Worm (Caenorhabditis elegans) whole organism, L4 larva: ENCODE data around the gene K10B3.5.

Source experiments
- R02D3.7 ChIP-seq: fragments of 150-350 bp; sonication (generic microtip); optimal IDR thresholded peaks from 3 replicates; lab custom pipeline; 2014; ENCODE audit warnings: missing biosample characterization, missing genetic modification characterization
- T20F7.1 ChIP-seq: fragments of 200-800 bp; sonication (Bioruptor generic); optimal IDR thresholded peaks from 2 replicates; lab custom pipeline; 2018; ENCODE audit warnings: mild to moderate bottlenecking, missing genetic modification characterization, missing compliant biosample characterization
- T26A8.4 ChIP-seq: fragments of 200-800 bp; sonication (Bioruptor generic); IDR thresholded peaks from 2 replicates; pipeline ENCODE4 v1.3.6; 2022; ENCODE audit warnings: missing genetic modification characterization, missing compliant biosample characterization
- Y105C5A.15 ChIP-seq: fragments of 200-800 bp; sonication (Bioruptor generic); IDR thresholded peaks from 2 replicates; pipeline ENCODE4 v1.3.6; 2022; ENCODE audit warnings: missing genetic modification characterization, missing compliant biosample characterization
- ZK337.2 ChIP-seq: fragments of 200-800 bp; sonication (Bioruptor generic); IDR thresholded peaks from 2 replicates; pipeline ENCODE4 v1.3.6; 2022; ENCODE audit warnings: missing genetic modification reagents, missing genetic modification characterization, missing compliant biosample characterization
- ZK546.5 ChIP-seq, 2 experiments: sonication (generic microtip); optimal IDR thresholded peaks; 2 replicates each; lab custom pipeline; 2017; ENCODE audit warnings: missing biosample characterization in 2 of 2, missing genetic modification characterization in 2 of 2
- aha-1 ChIP-seq: fragments of 150-350 bp; peaks from one replicate; lab custom pipeline; 2014; ENCODE audit warnings: missing biosample characterization, missing genetic modification characterization
- aly-2 ChIP-seq: sonication (generic microtip); optimal IDR thresholded peaks from 2 replicates; lab custom pipeline; 2018; ENCODE audit warnings: missing biosample characterization, missing genetic modification characterization
- ama-1 ChIP-seq: fragments of 150-350 bp; optimal IDR thresholded peaks from 2 replicates; lab custom pipeline; 2014; ENCODE audit warnings: inconsistent platforms, mixed read lengths
- attf-4 ChIP-seq: sonication (generic microtip); optimal IDR thresholded peaks from 3 replicates; lab custom pipeline; 2017; ENCODE audit warnings: missing biosample characterization, missing genetic modification characterization
- ceh-44 ChIP-seq: fragments of 200-800 bp; sonication (Bioruptor generic); IDR thresholded peaks from 2 replicates; pipeline ENCODE4 v1.3.6; 2022; ENCODE audit warnings: missing genetic modification reagents, missing genetic modification characterization, missing compliant biosample characterization
- cey-2 ChIP-seq: sonication (generic microtip); optimal IDR thresholded peaks from 3 replicates; lab custom pipeline; 2017; ENCODE audit warnings: missing genetic modification characterization, mild to moderate bottlenecking, missing compliant biosample characterization, antibody characterized with exemption, borderline replicate concordance; ENCODE audit not compliant: insufficient read depth
- daf-16 ChIP-seq, 3 experiments: sonication (generic microtip); optimal IDR thresholded peaks; 2 replicates each; lab custom pipeline; 2016 to 2017; ENCODE audit warnings: missing genetic modification characterization in 3 of 3, missing genetic modification reagents in 3 of 3, mild to moderate bottlenecking in 2 of 3, missing compliant biosample characterization in 2 of 3, missing biosample characterization in 1 of 3, moderate library complexity in 1 of 3
- daf-19 ChIP-seq: fragments of 200-800 bp; sonication (Bioruptor generic); conservative IDR thresholded peaks from 2 replicates; pipeline ENCODE4 v1.3.6; 2022; ENCODE audit warnings: missing genetic modification characterization, missing compliant biosample characterization
- dmd-6 ChIP-seq: fragments of 200-800 bp; sonication (Bioruptor generic); IDR thresholded peaks from 2 replicates; pipeline ENCODE4 v1.3.6; 2022; ENCODE audit warnings: missing genetic modification reagents, missing genetic modification characterization, missing compliant biosample characterization
- dpl-1 ChIP-seq: fragments of 150-350 bp; optimal IDR thresholded peaks from 2 replicates; lab custom pipeline; 2014; ENCODE audit warnings: missing biosample characterization, missing genetic modification reagents, missing genetic modification characterization
- dve-1 ChIP-seq: sonication (generic microtip); optimal IDR thresholded peaks from 2 replicates; lab custom pipeline; 2017; ENCODE audit warnings: antibody characterized with exemption, mild to moderate bottlenecking, missing genetic modification characterization, missing compliant biosample characterization; ENCODE audit not compliant: insufficient read depth
- egl-27 ChIP-seq: sonication (generic microtip); optimal IDR thresholded peaks from 3 replicates; lab custom pipeline; 2017; ENCODE audit warnings: missing biosample characterization, missing genetic modification reagents, missing genetic modification characterization
- egl-43 ChIP-seq: fragments of 200-800 bp; sonication (Bioruptor generic); IDR thresholded peaks from 2 replicates; pipeline ENCODE4 v1.3.6; 2022; ENCODE audit warnings: missing genetic modification reagents, missing genetic modification characterization, missing compliant biosample characterization
- gei-8 ChIP-seq: fragments of 200-800 bp; sonication (Bioruptor generic); optimal IDR thresholded peaks from 2 replicates; lab custom pipeline; 2018; ENCODE audit warnings: mild to moderate bottlenecking, missing genetic modification characterization, missing compliant biosample characterization
- hlh-11 ChIP-seq: fragments of 200-800 bp; sonication (Bioruptor generic); optimal IDR thresholded peaks from 2 replicates; lab custom pipeline; 2018; ENCODE audit warnings: mild to moderate bottlenecking, missing genetic modification characterization, missing compliant biosample characterization
- hlh-30 ChIP-seq: sonication (generic microtip); optimal IDR thresholded peaks from 2 replicates; lab custom pipeline; 2017; ENCODE audit warnings: antibody characterized with exemption, mild to moderate bottlenecking, missing genetic modification characterization, missing compliant biosample characterization; ENCODE audit not compliant: insufficient read depth
- hmg-1.1 ChIP-seq: fragments of 200-800 bp; sonication (Bioruptor generic); IDR thresholded peaks from 2 replicates; pipeline ENCODE4 v1.3.6; 2022; ENCODE audit warnings: missing genetic modification reagents, missing genetic modification characterization, missing compliant biosample characterization
- lin-13 ChIP-seq: fragments of 150-350 bp; optimal IDR thresholded peaks from 2 replicates; lab custom pipeline; 2014; ENCODE audit warnings: missing biosample characterization, missing genetic modification reagents, missing genetic modification characterization
- lin-15B ChIP-seq: fragments of 150-350 bp; sonication (generic microtip); optimal IDR thresholded peaks from 3 replicates; lab custom pipeline; 2014; ENCODE audit warnings: missing biosample characterization, missing genetic modification characterization
- mes-2 ChIP-seq: sonication (generic microtip); optimal IDR thresholded peaks from 2 replicates; lab custom pipeline; 2016; ENCODE audit warnings: missing genotype, mild to moderate bottlenecking, missing genetic modification characterization, missing compliant biosample characterization; ENCODE audit not compliant: poor library complexity, severe bottlenecking
- mxl-2 ChIP-seq: fragments of 200-800 bp; sonication (Bioruptor generic); conservative IDR thresholded peaks from 2 replicates; pipeline ENCODE4 v1.3.6; 2022; ENCODE audit warnings: missing genetic modification reagents, missing genetic modification characterization, missing compliant biosample characterization
- nhr-102 ChIP-seq: sonication (generic microtip); optimal IDR thresholded peaks from 2 replicates; lab custom pipeline; 2016; ENCODE audit warnings: mild to moderate bottlenecking, missing genetic modification characterization, moderate library complexity, missing compliant biosample characterization
- nhr-25 ChIP-seq: sonication (generic microtip); optimal IDR thresholded peaks from 2 replicates; lab custom pipeline; 2017; ENCODE audit warnings: missing genetic modification characterization, mild to moderate bottlenecking, missing compliant biosample characterization, antibody characterized with exemption, moderate library complexity, borderline replicate concordance; ENCODE audit not compliant: insufficient read depth
- nhr-28 ChIP-seq: fragments of 150-350 bp; optimal IDR thresholded peaks from 2 replicates; lab custom pipeline; 2014; ENCODE audit warnings: missing biosample characterization, missing genetic modification characterization
- nhr-41 ChIP-seq: fragments of 200-800 bp; sonication (Bioruptor generic); IDR thresholded peaks from 2 replicates; pipeline ENCODE4 v1.3.6; 2022; ENCODE audit warnings: missing genetic modification reagents, missing genetic modification characterization, missing compliant biosample characterization
- nhr-42 ChIP-seq: fragments of 200-800 bp; sonication (Bioruptor generic); IDR thresholded peaks from 2 replicates; pipeline ENCODE4 v1.3.6; 2022; ENCODE audit warnings: missing genetic modification characterization, missing compliant biosample characterization
- nhr-48 ChIP-seq: sonication (generic microtip); optimal IDR thresholded peaks from 2 replicates; lab custom pipeline; 2016; ENCODE audit warnings: mild to moderate bottlenecking, missing genetic modification characterization, missing compliant biosample characterization
- pha-4 ChIP-seq, 2 experiments: fragments of 150-350 bp in 1 of 2; fragments of 200-800 bp in 1 of 2; sonication (Bioruptor generic) in 1 of 2; IDR thresholded peaks in 1 of 2; optimal IDR thresholded peaks in 1 of 2; 2 replicates each; pipeline versions ENCODE4 v1.3.6 to Lab custom; 2014 to 2022; ENCODE audit warnings: missing genetic modification characterization in 2 of 2, missing genetic modification reagents in 2 of 2, missing biosample characterization in 1 of 2, missing compliant biosample characterization in 1 of 2
- php-3 ChIP-seq: fragments of 200-800 bp; sonication (Bioruptor generic); IDR thresholded peaks from 2 replicates; pipeline ENCODE4 v1.3.6; 2022; ENCODE audit warnings: missing genetic modification reagents, missing genetic modification characterization, missing compliant biosample characterization
- pqm-1 ChIP-seq: sonication (generic microtip); optimal IDR thresholded peaks from 2 replicates; lab custom pipeline; 2017; ENCODE audit warnings: missing biosample characterization, missing genetic modification characterization
- rbr-2 ChIP-seq: sonication (generic microtip); optimal IDR thresholded peaks from 2 replicates; lab custom pipeline; 2016; ENCODE audit warnings: missing genotype, missing genetic modification characterization, missing compliant biosample characterization
- saeg-2 ChIP-seq: fragments of 200-800 bp; sonication (Bioruptor generic); IDR thresholded peaks from 2 replicates; pipeline ENCODE4 v1.3.6; 2022; ENCODE audit warnings: missing genetic modification reagents, missing genetic modification characterization, missing compliant biosample characterization
- sdz-12 ChIP-seq: fragments of 200-800 bp; sonication (Bioruptor generic); optimal IDR thresholded peaks from 2 replicates; lab custom pipeline; 2018; ENCODE audit warnings: mild to moderate bottlenecking, missing genetic modification characterization, missing compliant biosample characterization
- spr-3 ChIP-seq: fragments of 200-800 bp; sonication (Bioruptor generic); optimal IDR thresholded peaks from 2 replicates; lab custom pipeline; 2018; ENCODE audit warnings: mild to moderate bottlenecking, missing genetic modification characterization, missing compliant biosample characterization
- tag-97 ChIP-seq: fragments of 200-800 bp; sonication (Bioruptor generic); IDR thresholded peaks from 2 replicates; pipeline ENCODE4 v1.3.6; 2022; ENCODE audit warnings: missing genetic modification characterization, missing compliant biosample characterization
- tra-1 ChIP-seq: fragments of 200-800 bp; sonication (Bioruptor generic); IDR thresholded peaks from 2 replicates; pipeline ENCODE4 v1.3.6; 2022; ENCODE audit warnings: missing genetic modification reagents, missing genetic modification characterization, missing compliant biosample characterization
- ztf-7 ChIP-seq: fragments of 150-350 bp; optimal IDR thresholded peaks from 2 replicates; lab custom pipeline; 2014; ENCODE audit warnings: missing biosample characterization, missing genetic modification characterization

Gene K10B3.5

DNA sequence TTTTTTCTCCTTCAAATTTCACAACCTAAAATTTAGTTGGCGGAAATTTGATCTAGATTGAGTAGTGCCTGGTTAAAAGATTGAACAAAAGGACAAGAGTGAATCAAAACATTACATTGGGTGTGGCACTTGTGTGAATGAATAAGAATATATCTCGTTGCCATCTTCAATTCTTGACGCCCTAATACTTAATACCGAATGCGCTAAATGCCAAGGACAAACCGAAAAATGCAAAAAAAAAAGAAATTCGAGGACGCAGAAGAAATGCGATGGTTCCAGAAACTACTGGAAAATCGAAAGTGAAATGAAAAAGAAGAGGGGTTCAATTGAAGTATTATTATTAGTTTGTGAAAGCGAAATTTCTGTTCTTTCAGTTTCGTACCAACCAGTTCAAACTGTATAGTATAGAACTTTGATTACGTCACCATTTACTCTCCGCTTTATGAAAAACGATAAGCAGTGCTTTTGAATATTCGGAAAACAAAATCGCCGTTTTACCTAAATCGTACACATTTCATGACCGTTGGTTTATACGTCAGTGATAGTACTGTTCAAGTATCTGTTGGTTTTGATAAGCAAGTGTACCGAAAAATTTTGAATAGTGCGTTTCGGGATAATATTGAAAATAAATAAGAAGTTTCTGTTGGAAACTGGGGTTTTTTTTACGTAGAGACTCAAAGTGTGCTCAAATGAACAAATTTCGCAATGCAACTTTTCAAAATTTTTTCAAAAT is 49.0 kb upstream of the K10B3.5 start:
- TF ChIP-seq R02D3.7 (tag; lab: Kevin White, UChicago) (no peak), dve-1 (tag; lab: Kevin White, UChicago) (peak; percentile 36), mxl-2 (GFP tag; lab: Robert Waterston, UW) (no peak), hlh-30 (tag; lab: Kevin White, UChicago) (no peak), T20F7.1 (GFP tag; lab: Kevin White, UChicago) (no peak), nhr-28 (tag; lab: Kevin White, UChicago) (peak; percentile 44), hmg-1.1 (no peak), hlh-11 (tag; lab: Kevin White, UChicago) (no peak), saeg-2 (GFP tag; lab: Robert Waterston, UW) (no peak), dpl-1 (GFP tag; lab: Kevin White, UChicago) (no peak), egl-27 (tag; lab: Kevin White, UChicago) (no peak), aly-2 (tag; lab: Kevin White, UChicago) (no peak), nhr-42 (GFP tag; lab: Robert Waterston, UW) (no peak), ZK546.5 (tag; optimal IDR thresholded peaks at IDR 0.05; lab: Kevin White, UChicago) (no peak), nhr-25 (tag; lab: Kevin White, UChicago) (peak; percentile 26), Y105C5A.15 (no peak), pqm-1 (tag; lab: Kevin White, UChicago) (peak; percentile 30), nhr-48 (tag; lab: Kevin White, UChicago) (no peak), daf-16 (GFP tag; optimal IDR thresholded peaks at IDR 0.05; lab: Kevin White, UChicago) (no peak), daf-16 (tag; optimal IDR thresholded peaks at IDR 0.05; lab: Kevin White, UChicago) (peak; percentile 85), tag-97 (GFP tag; lab: Robert Waterston, UW) (no peak), lin-15B (no peak), cey-2 (tag; lab: Kevin White, UChicago) (no peak), daf-19 (GFP tag; lab: Robert Waterston, UW) (no peak), pha-4 (GFP tag; IDR thresholded peaks at IDR 0.05; lab: Robert Waterston, UW) (no peak), pha-4 (tag; optimal IDR thresholded peaks at IDR 0.05; lab: Kevin White, UChicago) (no peak), rbr-2 (tag; lab: Kevin White, UChicago) (no peak), spr-3 (no peak), ZK337.2 (GFP tag; lab: Robert Waterston, UW) (no peak), attf-4 (tag; lab: Kevin White, UChicago) (no peak)

DNA sequence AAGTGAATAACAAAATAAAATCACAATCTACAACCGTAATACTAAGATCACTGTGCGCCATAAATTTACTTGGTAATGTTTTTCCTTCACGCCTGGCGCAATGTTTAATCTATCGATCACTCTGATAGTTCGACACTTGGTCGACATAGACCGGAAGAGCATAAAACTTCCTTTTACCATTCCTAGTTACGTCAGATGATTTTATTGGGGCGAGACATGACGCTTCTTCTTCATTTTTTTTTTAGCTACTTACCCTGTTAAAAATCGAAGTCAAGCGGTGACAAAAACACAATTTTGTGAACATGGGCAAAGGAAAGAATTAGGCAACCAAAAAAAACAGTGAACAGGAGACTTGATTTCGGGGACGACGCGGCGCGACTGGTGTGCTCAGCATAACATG is 48.3 kb upstream of the K10B3.5 start:
- TF ChIP-seq dve-1 (tag; lab: Kevin White, UChicago) = peak; percentile 20
- no peak for TF ChIP-seq sdz-12
- 0 out of 2 replicates have a peak, but pooled peaks have one; percentile 16 for TF ChIP-seq dmd-6 (GFP tag; lab: Robert Waterston, UW)
- peak; percentile 31 for TF ChIP-seq aha-1 (tag; lab: Kevin White, UChicago)
- peak; percentile 85 for TF ChIP-seq ztf-7 (tag; lab: Kevin White, UChicago)
- no peak for TF ChIP-seq ceh-44 (GFP tag; lab: Robert Waterston, UW)
- TF ChIP-seq T26A8.4 = no peak
- no peak for TF ChIP-seq daf-16 (GFP tag; optimal IDR thresholded peaks at IDR 0.05; lab: Kevin White, UChicago)
- peak; percentile 4 for TF ChIP-seq daf-16 (tag; optimal IDR thresholded peaks at IDR 0.05; lab: Kevin White, UChicago)
- TF ChIP-seq php-3 (GFP tag; lab: Robert Waterston, UW) = peak; percentile 34; the same call in 1 of the 2 replicates

DNA sequence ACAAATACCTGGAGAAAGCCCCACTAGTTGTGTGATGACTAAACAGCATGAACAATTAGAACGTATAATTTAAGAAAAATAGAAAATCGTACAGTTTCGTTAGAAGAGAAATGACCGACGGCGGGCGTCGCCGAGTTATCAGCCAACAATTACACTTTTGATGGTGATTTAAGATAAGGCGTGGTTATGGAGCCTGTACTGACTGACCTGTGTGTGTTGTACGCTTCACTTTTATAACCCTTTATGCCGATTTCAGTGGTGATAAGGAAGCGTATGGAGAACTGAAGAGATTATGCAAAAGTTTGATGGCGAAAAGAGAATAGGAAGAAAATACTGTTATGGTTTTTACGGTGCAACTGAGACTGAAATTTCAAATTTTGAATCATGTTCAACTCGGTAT is 46.9 kb upstream of the K10B3.5 start:
- TF ChIP-seq daf-16 (GFP tag; optimal IDR thresholded peaks at IDR 0.05; lab: Kevin White, UChicago) = peak in 1 of 2 experiments; percentile 31
- TF ChIP-seq daf-16 (tag; optimal IDR thresholded peaks at IDR 0.05; lab: Kevin White, UChicago) = peak; percentile 84
- 0 out of 2 replicates have a peak, but pooled peaks have one; percentile 44 for TF ChIP-seq tra-1
- no peak for TF ChIP-seq ama-1 (lab: Kevin White, UChicago)
- no peak for TF ChIP-seq lin-13 (GFP tag; lab: Kevin White, UChicago)
- TF ChIP-seq dmd-6 (GFP tag; lab: Robert Waterston, UW) = peak; percentile 91
- TF ChIP-seq spr-3 = no peak
- TF ChIP-seq php-3 (GFP tag; lab: Robert Waterston, UW) = peak; percentile 97
- peak; percentile 92 for TF ChIP-seq nhr-28 (tag; lab: Kevin White, UChicago)
- TF ChIP-seq mes-2 (tag; lab: Kevin White, UChicago) = peak; percentile 20
- TF ChIP-seq hlh-11 (tag; lab: Kevin White, UChicago) = peak; percentile 87
- TF ChIP-seq dpl-1 (GFP tag; lab: Kevin White, UChicago) = no peak
- peak; percentile 62 for TF ChIP-seq nhr-102 (tag; lab: Kevin White, UChicago)
- peak; percentile 98 for TF ChIP-seq pqm-1 (tag; lab: Kevin White, UChicago)
- peak; percentile 68 for TF ChIP-seq nhr-41 (GFP tag; lab: Robert Waterston, UW)
- no peak for TF ChIP-seq egl-43 (GFP tag; lab: Robert Waterston, UW)
- TF ChIP-seq ztf-7 (tag; lab: Kevin White, UChicago) = peak; percentile 8
- TF ChIP-seq gei-8 (GFP tag; lab: Kevin White, UChicago) = no peak
